Fruit fly (Drosophila melanogaster) whole organism, adult: ENCODE data around the gene CG1077.

Source experiments
- CG11617 ChIP-seq: fragments of 200-800 bp; sonication (Bioruptor generic); optimal IDR thresholded peaks from 2 replicates; lab custom pipeline; 2017; ENCODE audit warnings: mild to moderate bottlenecking, missing biosample characterization, missing genetic modification reagents, missing genetic modification characterization
- CG12768 ChIP-seq: fragments of 200-800 bp; sonication (Bioruptor generic); optimal IDR thresholded peaks from 2 replicates; lab custom pipeline; 2017; ENCODE audit warnings: missing biosample characterization, missing genetic modification characterization, mild to moderate bottlenecking, moderate library complexity, missing genetic modification reagents
- CG14711 ChIP-seq: fragments of 200-800 bp; sonication (Bioruptor generic); optimal IDR thresholded peaks from 2 replicates; lab custom pipeline; 2018; ENCODE audit warnings: missing biosample characterization, mild to moderate bottlenecking, missing genetic modification characterization, moderate library complexity
- CG1620 ChIP-seq: fragments of 200-800 bp; sonication (Bioruptor generic); optimal IDR thresholded peaks from 2 replicates; lab custom pipeline; 2016; ENCODE audit warnings: missing biosample characterization, missing genetic modification characterization
- CG33017 ChIP-seq: fragments of 200-800 bp; sonication (Bioruptor generic); optimal IDR thresholded peaks from 2 replicates; lab custom pipeline; 2018; ENCODE audit warnings: missing biosample characterization, mild to moderate bottlenecking, missing genetic modification characterization, moderate library complexity
- CG5204 ChIP-seq: fragments of 200-800 bp; sonication (Bioruptor generic); optimal IDR thresholded peaks from 2 replicates; lab custom pipeline; 2016; ENCODE audit warnings: missing biosample characterization, missing genetic modification characterization
- CG7045 ChIP-seq: fragments of 200-800 bp; sonication (Bioruptor generic); optimal IDR thresholded peaks from 2 replicates; lab custom pipeline; 2017; ENCODE audit warnings: missing biosample characterization, mild to moderate bottlenecking, missing genetic modification characterization
- CG7101 ChIP-seq: fragments of 200-800 bp; sonication (Bioruptor generic); optimal IDR thresholded peaks from 2 replicates; lab custom pipeline; 2018; ENCODE audit warnings: missing biosample characterization, mild to moderate bottlenecking, missing genetic modification characterization, moderate library complexity
- Clk ChIP-seq: fragments of 200-800 bp; sonication (Bioruptor generic); optimal IDR thresholded peaks from 2 replicates; lab custom pipeline; 2017; ENCODE audit warnings: missing biosample characterization, missing genetic modification characterization
- Crg-1 ChIP-seq: fragments of 200-800 bp; sonication (Bioruptor generic); optimal IDR thresholded peaks from 2 replicates; lab custom pipeline; 2016; ENCODE audit warnings: missing biosample characterization, missing genetic modification characterization
- Hr96 ChIP-seq: fragments of 200-800 bp; sonication (Bioruptor generic); optimal IDR thresholded peaks from 2 replicates; lab custom pipeline; 2016; ENCODE audit warnings: missing biosample characterization, missing genetic modification characterization
- Mnt ChIP-seq: fragments of 200-800 bp; sonication (Bioruptor generic); optimal IDR thresholded peaks from 2 replicates; lab custom pipeline; 2016; ENCODE audit warnings: missing biosample characterization, mild to moderate bottlenecking, missing genetic modification characterization
- bab1 ChIP-seq: fragments of 200-800 bp; sonication (Bioruptor generic); optimal IDR thresholded peaks from 3 replicates; lab custom pipeline; 2019; ENCODE audit warnings: missing biosample characterization, mild to moderate bottlenecking, missing genetic modification characterization, moderate library complexity
- cic ChIP-seq: fragments of 200-800 bp; sonication (Bioruptor generic); optimal IDR thresholded peaks from 2 replicates; lab custom pipeline; 2017; ENCODE audit warnings: missing biosample characterization, mild to moderate bottlenecking, missing genetic modification characterization, moderate library complexity
- cnc ChIP-seq, 2 experiments: fragments of >200 bp; optimal IDR thresholded peaks; 2 replicates each; lab custom pipeline; 2017
- kay ChIP-seq: fragments of 200-800 bp; sonication (Bioruptor generic); peaks from one replicate; lab custom pipeline; 2016; ENCODE audit warnings: missing biosample characterization, missing genetic modification characterization, borderline replicate concordance
- ovo ChIP-seq: fragments of 200-800 bp; sonication (Bioruptor generic); optimal IDR thresholded peaks from 2 replicates; lab custom pipeline; 2016; ENCODE audit warnings: missing biosample characterization, missing genetic modification characterization
- pad ChIP-seq: fragments of 200-800 bp; sonication (Bioruptor generic); optimal IDR thresholded peaks from 3 replicates; lab custom pipeline; 2017; ENCODE audit warnings: missing biosample characterization, missing genetic modification characterization, mild to moderate bottlenecking, moderate library complexity, missing genetic modification reagents
- tj ChIP-seq: fragments of 200-800 bp; sonication (Bioruptor generic); optimal IDR thresholded peaks from 3 replicates; lab custom pipeline; 2017; ENCODE audit warnings: missing biosample characterization, mild to moderate bottlenecking, missing genetic modification characterization, moderate library complexity
- toe ChIP-seq: fragments of 200-800 bp; sonication (Bioruptor generic); optimal IDR thresholded peaks from 2 replicates; lab custom pipeline; 2016; ENCODE audit warnings: missing biosample characterization, missing genetic modification characterization

The CG1077 gene

dm6 chr3R:6198488-6198892 lies 31.2 kb downstream of the CG1077 start, which contains the start of gene Osi24:
Gene Osi24 (plus strand): TSS chr3R:6198811.
- TF ChIP-seq CG12768 (GFP tag; lab: Kevin White, UChicago) (no peak), CG5204 (no peak), ovo (GFP tag; lab: Kevin White, UChicago) (no peak), Mnt (GFP tag; lab: Kevin White, UChicago) (no peak), CG1620 (no peak), CG7101 (tag; lab: Kevin White, UChicago) (no peak), toe (GFP tag; lab: Kevin White, UChicago) (no peak), CG14711 (tag; lab: Kevin White, UChicago) (no peak), cnc (optimal IDR thresholded peaks at IDR 0.05; lab: Kevin White, UChicago) (no peak), CG7045 (GFP tag; lab: Kevin White, UChicago) (no peak), Hr96 (no peak), pad (GFP tag; lab: Kevin White, UChicago) (no peak), CG11617 (GFP tag; lab: Kevin White, UChicago) (no peak), CG33017 (tag; lab: Kevin White, UChicago) (no peak), kay (no peak), bab1 (GFP tag; lab: Kevin White, UChicago) (no peak), Crg-1 (GFP tag; lab: Kevin White, UChicago) (no peak), tj (GFP tag; lab: Kevin White, UChicago) (no peak), cic (GFP tag; lab: Kevin White, UChicago) (no peak)

- TF ChIP-seq Mnt (GFP tag; lab: Kevin White, UChicago), result no peak
- no peak for TF ChIP-seq CG1620
- TF ChIP-seq CG12768 (GFP tag; lab: Kevin White, UChicago), result no peak
- TF ChIP-seq Clk (GFP tag; lab: Kevin White, UChicago), result no peak
- no peak for TF ChIP-seq Hr96
- TF ChIP-seq toe (GFP tag; lab: Kevin White, UChicago), result no peak
- no peak for TF ChIP-seq CG14711 (tag; lab: Kevin White, UChicago)
- TF ChIP-seq bab1 (GFP tag; lab: Kevin White, UChicago), result no peak
- no peak for TF ChIP-seq CG7045 (GFP tag; lab: Kevin White, UChicago)
Measured at dm6 chr3R:6199717-6200116, 32.4 kb downstream of the CG1077 start.

- TF ChIP-seq Mnt (GFP tag; lab: Kevin White, UChicago) (no peak), tj (GFP tag; lab: Kevin White, UChicago) (no peak), toe (GFP tag; lab: Kevin White, UChicago) (no peak), pad (GFP tag; lab: Kevin White, UChicago) (no peak), CG33017 (tag; lab: Kevin White, UChicago) (no peak), CG11617 (GFP tag; lab: Kevin White, UChicago) (no peak), CG5204 (no peak)
Measured at dm6 chr3R:6203000-6203399, 35.7 kb downstream of the CG1077 start.

- TF ChIP-seq Mnt (GFP tag; lab: Kevin White, UChicago) (no peak), cnc (optimal IDR thresholded peaks at IDR 0.05; lab: Kevin White, UChicago) (no peak), CG11617 (GFP tag; lab: Kevin White, UChicago) (no peak), cic (GFP tag; lab: Kevin White, UChicago) (no peak), Crg-1 (GFP tag; lab: Kevin White, UChicago) (no peak), CG12768 (GFP tag; lab: Kevin White, UChicago) (no peak), CG7101 (tag; lab: Kevin White, UChicago) (no peak), toe (GFP tag; lab: Kevin White, UChicago) (no peak), CG5204 (no peak), Clk (GFP tag; lab: Kevin White, UChicago) (no peak), CG1620 (no peak), ovo (GFP tag; lab: Kevin White, UChicago) (no peak), tj (GFP tag; lab: Kevin White, UChicago) (no peak)
Measured at dm6 chr3R:6209073-6209472, 41.8 kb downstream of the CG1077 start, which contains the start of gene Osi2. Gene Osi2 (plus strand): TSS chr3R:6209373.

- TF ChIP-seq CG1620 (no peak), CG7101 (tag; lab: Kevin White, UChicago) (no peak), CG14711 (tag; lab: Kevin White, UChicago) (no peak), CG7045 (GFP tag; lab: Kevin White, UChicago) (no peak), kay (no peak), Crg-1 (GFP tag; lab: Kevin White, UChicago) (no peak), cic (GFP tag; lab: Kevin White, UChicago) (no peak), CG11617 (GFP tag; lab: Kevin White, UChicago) (no peak), Mnt (GFP tag; lab: Kevin White, UChicago) (no peak), cnc (optimal IDR thresholded peaks at IDR 0.05; lab: Kevin White, UChicago) (no peak), Clk (GFP tag; lab: Kevin White, UChicago) (no peak), CG33017 (tag; lab: Kevin White, UChicago) (no peak), bab1 (GFP tag; lab: Kevin White, UChicago) (no peak)
Measured at dm6 chr3R:6210266-6211040, 43.2 kb downstream of the CG1077 start.

dm6 chr3R:6211041-6211377 lies 43.7 kb downstream of the CG1077 start:
- TF ChIP-seq CG12768 (GFP tag; lab: Kevin White, UChicago) (no peak), bab1 (GFP tag; lab: Kevin White, UChicago) (no peak), CG11617 (GFP tag; lab: Kevin White, UChicago) (no peak), CG7045 (GFP tag; lab: Kevin White, UChicago) (no peak), cic (GFP tag; lab: Kevin White, UChicago) (no peak), CG1620 (no peak), CG33017 (tag; lab: Kevin White, UChicago) (no peak), CG7101 (tag; lab: Kevin White, UChicago) (no peak), CG5204 (no peak), CG14711 (tag; lab: Kevin White, UChicago) (no peak), Clk (GFP tag; lab: Kevin White, UChicago) (no peak), tj (GFP tag; lab: Kevin White, UChicago) (no peak), ovo (GFP tag; lab: Kevin White, UChicago) (no peak), Hr96 (no peak), toe (GFP tag; lab: Kevin White, UChicago) (no peak), kay (no peak), cnc (optimal IDR thresholded peaks at IDR 0.05; lab: Kevin White, UChicago) (no peak)
